Fruit fly (Drosophila melanogaster): Measurements from ENCODE around the gene VhaM9.7-a.

VhaM9.7-a gene

DNA sequence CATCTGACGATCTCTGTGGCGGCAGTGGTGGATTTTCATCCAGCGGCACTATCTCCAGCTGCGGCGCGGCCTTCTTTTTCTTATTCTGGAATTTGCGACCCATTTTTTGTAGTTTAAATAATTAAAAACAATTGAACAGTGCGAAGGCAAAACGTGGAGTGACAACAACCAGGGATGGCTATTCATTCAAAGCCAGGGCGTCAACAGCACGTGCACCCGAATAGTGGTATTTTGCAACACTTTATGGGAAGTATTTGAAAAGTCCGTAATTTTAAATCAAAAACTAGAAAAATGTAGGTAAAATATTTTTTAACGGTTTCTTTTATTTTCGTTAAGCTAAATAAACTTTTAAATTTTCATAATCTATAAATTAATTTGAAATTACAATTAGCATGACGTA is 20.1 kb downstream of the VhaM9.7-a start, which contains the start of gene CG11583 (continued):
- TF ChIP-seq emc (GFP tag; optimal IDR thresholded peaks at IDR 0.05): no peak
- no peak for TF ChIP-seq CG10431 (GFP tag; optimal IDR thresholded peaks at IDR 0.05)
- TF ChIP-seq CG11695 (GFP tag; IDR thresholded peaks at IDR 0.05): no peak
- no peak for TF ChIP-seq CG4404 (GFP tag; IDR thresholded peaks at IDR 0.05)
- TF ChIP-seq fd96Cb (tag; optimal IDR thresholded peaks at IDR 0.05): no peak
- TF ChIP-seq B-H1 (GFP tag; IDR thresholded peaks at IDR 0.05): no peak
- no peak for TF ChIP-seq Bdp1 (GFP tag; optimal IDR thresholded peaks at IDR 0.05)
- TF ChIP-seq h (optimal IDR thresholded peaks at IDR 0.05): no peak
- no peak for TF ChIP-seq so (GFP tag; IDR thresholded peaks at IDR 0.05)
- no peak for TF ChIP-seq CG10565 (GFP tag; optimal IDR thresholded peaks at IDR 0.05)
- peak; percentile 93 for TF ChIP-seq sens (GFP tag)
- TF ChIP-seq dimm (GFP tag; IDR thresholded peaks at IDR 0.05): no peak
- peak; percentile 38; the same call in 1 of the 2 replicates for TF ChIP-seq Dref (GFP tag; IDR thresholded peaks at IDR 0.05)
- TF ChIP-seq CG31388 (GFP tag; optimal IDR thresholded peaks at IDR 0.05): no peak
- TF ChIP-seq CG17359 (tag; optimal IDR thresholded peaks at IDR 0.05): no peak
- no peak for TF ChIP-seq CG11085 (GFP tag; IDR thresholded peaks at IDR 0.05)
- no peak for TF ChIP-seq Lpt (GFP tag; optimal IDR thresholded peaks at IDR 0.05)
- no peak for TF ChIP-seq sc (optimal IDR thresholded peaks at IDR 0.05)
- TF ChIP-seq sc (GFP tag; optimal IDR thresholded peaks at IDR 0.05): no peak
- TF ChIP-seq CG10979 (tag; optimal IDR thresholded peaks at IDR 0.05): no peak
- TF ChIP-seq CG2712 (tag; optimal IDR thresholded peaks at IDR 0.05): peak; percentile 43
- TF ChIP-seq H15 (GFP tag; IDR thresholded peaks at IDR 0.05): no peak
- TF ChIP-seq schlank (tag; optimal IDR thresholded peaks at IDR 0.05): no peak
- no peak for TF ChIP-seq knrl (GFP tag; IDR thresholded peaks at IDR 0.05; ENCODE audit: partially characterized antibody)
- TF ChIP-seq trem (tag; optimal IDR thresholded peaks at IDR 0.05): peak; percentile 5
- TF ChIP-seq pan (optimal IDR thresholded peaks at IDR 0.05): no peak
- peak in 1 of 2 experiments; percentile 17 for TF ChIP-seq pan (GFP tag; optimal IDR thresholded peaks at IDR 0.05 in 1 of 2, IDR thresholded peaks at IDR 0.05 in 1 of 2)
- TF ChIP-seq gcm2 (GFP tag; optimal IDR thresholded peaks at IDR 0.05): no peak
- no peak for TF ChIP-seq CG10274 (GFP tag; optimal IDR thresholded peaks at IDR 0.05)
- TF ChIP-seq CG10462 (GFP tag; optimal IDR thresholded peaks at IDR 0.05): no peak
- TF ChIP-seq gt (GFP tag; IDR thresholded peaks at IDR 0.05): no peak
- TF ChIP-seq BtbVII (GFP tag; optimal IDR thresholded peaks at IDR 0.05): peak; percentile 5
- no peak for TF ChIP-seq CG9727 (GFP tag; optimal IDR thresholded peaks at IDR 0.05)
- peak; percentile 61 for TF ChIP-seq CG9932 (GFP tag; IDR thresholded peaks at IDR 0.05)
- no peak for TF ChIP-seq Nf-YA (GFP tag; IDR thresholded peaks at IDR 0.05)
- peak; percentile 59 for TF ChIP-seq HLH54F (GFP tag; optimal IDR thresholded peaks at IDR 0.05)
- TF ChIP-seq CG43689 (GFP tag; IDR thresholded peaks at IDR 0.05): no peak
- peak; percentile 63; the same call in 1 of the 3 replicates for TF ChIP-seq CG34422 (GFP tag; IDR thresholded peaks at IDR 0.05)
- peak; percentile 14 for TF ChIP-seq nom (GFP tag; optimal IDR thresholded peaks at IDR 0.05)
- no peak for TF ChIP-seq HmgD (GFP tag; optimal IDR thresholded peaks at IDR 0.05)
- TF ChIP-seq CG8924 (tag; optimal IDR thresholded peaks at IDR 0.05): peak; percentile 21
- TF ChIP-seq MBD-R2 (GFP tag; IDR thresholded peaks at IDR 0.05): peak; percentile 89
- TF ChIP-seq Ets97D (GFP tag; optimal IDR thresholded peaks at IDR 0.05): peak; percentile 86
- TF ChIP-seq gfzf (GFP tag; optimal IDR thresholded peaks at IDR 0.05): peak; percentile 32
- TF ChIP-seq sob (GFP tag; IDR thresholded peaks at IDR 0.05): peak; percentile 70
- peak; percentile 23 for TF ChIP-seq CG4424 (GFP tag; optimal IDR thresholded peaks at IDR 0.05)
- no peak for TF ChIP-seq CG6813 (GFP tag; optimal IDR thresholded peaks at IDR 0.05)
- TF ChIP-seq CG3847 (GFP tag; IDR thresholded peaks at IDR 0.05): peak; percentile 68
- no peak for TF ChIP-seq CG10321 (GFP tag; IDR thresholded peaks at IDR 0.05)
- TF ChIP-seq Dip3 (GFP tag; optimal IDR thresholded peaks at IDR 0.05): peak; percentile 54
- peak; percentile 25 for TF ChIP-seq slp2 (GFP tag; optimal IDR thresholded peaks at IDR 0.05)
- no peak for TF ChIP-seq sr (GFP tag; IDR thresholded peaks at IDR 0.05)
- no peak for TF ChIP-seq sim (GFP tag; IDR thresholded peaks at IDR 0.05)
- no peak for TF ChIP-seq tio (GFP tag; optimal IDR thresholded peaks at IDR 0.05)
